Worm (Caenorhabditis elegans) whole organism, midembryonic: ENCODE results near the gene C16D9.9.

Experiments
- T22C8.4 ChIP-seq: fragments of 200-800 bp; sonication (Bioruptor generic); IDR thresholded peaks from 2 replicates; pipeline ENCODE4 v1.3.6; 2022; ENCODE audit warnings: missing genetic modification characterization, missing compliant biosample characterization
- cog-1 ChIP-seq: sonication (generic microtip); optimal IDR thresholded peaks from 2 replicates; lab custom pipeline; 2016; ENCODE audit warnings: missing genetic modification characterization, missing compliant biosample characterization
- flt-1 ChIP-seq: fragments of 200-800 bp; sonication (Bioruptor generic); IDR thresholded peaks from 2 replicates; pipeline ENCODE4 v1.3.6; 2022; ENCODE audit warnings: missing genetic modification characterization, missing compliant biosample characterization
- klf-2 ChIP-seq: fragments of 200-800 bp; sonication (Bioruptor generic); conservative IDR thresholded peaks from 2 replicates; pipeline ENCODE4 v1.3.6; 2022; ENCODE audit warnings: missing genetic modification reagents, missing genetic modification characterization, missing compliant biosample characterization
- ref-1 ChIP-seq: fragments of 200-800 bp; sonication (Bioruptor generic); conservative IDR thresholded peaks from 2 replicates; pipeline ENCODE4 v1.3.6; 2022; ENCODE audit warnings: missing genetic modification reagents, missing genetic modification characterization, missing compliant biosample characterization
- ztf-29 ChIP-seq: fragments of 200-800 bp; sonication (Bioruptor generic); IDR thresholded peaks from 2 replicates; pipeline ENCODE4 v1.3.6; 2022; ENCODE audit warnings: missing genetic modification reagents, missing genetic modification characterization, missing compliant biosample characterization

DNA sequence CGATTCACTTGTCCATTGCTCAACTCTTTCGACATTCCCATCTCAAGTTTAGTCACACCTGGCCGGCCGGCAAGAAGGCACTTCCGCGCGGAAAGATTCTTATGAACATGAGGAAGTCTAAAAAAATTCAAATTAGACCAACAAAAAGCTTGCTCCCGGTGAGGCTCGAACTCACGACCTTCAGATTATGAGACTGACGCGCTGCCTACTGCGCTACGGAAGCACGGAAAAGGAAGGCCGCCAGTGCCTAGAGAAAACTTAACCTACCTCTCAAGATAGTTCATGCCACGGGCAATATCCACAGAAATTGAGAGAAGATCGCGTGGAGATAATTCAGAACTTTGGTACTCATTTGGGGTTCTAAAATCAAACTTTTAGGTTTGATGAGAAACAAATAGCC, 34.0 kb upstream of the C16D9.9 start:
- peak; percentile 60; the same call in 1 of the 2 replicates for TF ChIP-seq flt-1 (GFP tag; lab: Robert Waterston, UW)
- TF ChIP-seq cog-1 (tag; lab: Kevin White, UChicago): no peak
- no peak for TF ChIP-seq klf-2
- TF ChIP-seq ref-1 (GFP tag; lab: Robert Waterston, UW): no peak
- 0 out of 2 replicates have a peak, but pooled peaks have one; percentile 7 for TF ChIP-seq T22C8.4
- no peak for TF ChIP-seq ztf-29 (GFP tag; lab: Robert Waterston, UW)
